Fruit fly (Drosophila melanogaster) whole organism, embryonic: ENCODE results near the gene Dlip1.

Experiments
- CG10274 ChIP-seq: fragments of 200-800 bp; sonication (Bioruptor generic); optimal IDR thresholded peaks from 3 replicates; lab custom pipeline; 2017; ENCODE audit warnings: missing biosample characterization, mild to moderate bottlenecking, missing genetic modification characterization
- CG1233 ChIP-seq: fragments of 200-800 bp; sonication (Bioruptor generic); optimal IDR thresholded peaks from 4 replicates; lab custom pipeline; 2018; ENCODE audit warnings: missing biosample characterization, mild to moderate bottlenecking, missing genetic modification characterization
- CG12744 ChIP-seq: fragments of 200-800 bp; sonication (Bioruptor generic); optimal IDR thresholded peaks from 2 replicates; lab custom pipeline; 2016; ENCODE audit warnings: missing biosample characterization, missing genetic modification characterization
- CG12942 ChIP-seq: fragments of 200-800 bp; sonication (Bioruptor generic); optimal IDR thresholded peaks from 3 replicates; lab custom pipeline; 2016; ENCODE audit warnings: missing biosample characterization, missing genetic modification characterization
- CG14965 ChIP-seq: fragments of 200-800 bp; sonication (Bioruptor generic); optimal IDR thresholded peaks from 2 replicates; lab custom pipeline; 2016; ENCODE audit warnings: missing biosample characterization, missing genetic modification characterization, borderline replicate concordance
- CG15601 ChIP-seq: fragments of 200-800 bp; sonication (Bioruptor generic); optimal IDR thresholded peaks from 3 replicates; lab custom pipeline; 2019; ENCODE audit warnings: missing biosample characterization, mild to moderate bottlenecking, missing genetic modification characterization, moderate library complexity
- CG16863 ChIP-seq: fragments of 200-800 bp; sonication (Bioruptor generic); optimal IDR thresholded peaks from 3 replicates; lab custom pipeline; 2016; ENCODE audit warnings: missing biosample characterization, missing genetic modification characterization
- CG17612 ChIP-seq: fragments of 200-800 bp; sonication (Bioruptor generic); IDR thresholded peaks from 2 replicates; pipeline ENCODE4 v1.3.6; 2022; ENCODE audit warnings: missing biosample characterization, missing genetic modification characterization
- CG2129 ChIP-seq: fragments of 200-800 bp; sonication (Bioruptor generic); IDR thresholded peaks from 2 replicates; pipeline ENCODE4 v1.3.6; 2022; ENCODE audit warnings: missing biosample characterization, missing genetic modification characterization; ENCODE audit not compliant: partially characterized antibody
- CG2712 ChIP-seq: fragments of 200-800 bp; optimal IDR thresholded peaks from 3 replicates; lab custom pipeline; 2019; ENCODE audit warnings: missing biosample characterization, mild to moderate bottlenecking, missing genetic modification characterization, moderate library complexity
- CG32772 ChIP-seq: fragments of 200-800 bp; sonication (Bioruptor generic); IDR thresholded peaks from 2 replicates; pipeline ENCODE4 v1.3.6; 2022; ENCODE audit warnings: missing biosample characterization, missing genetic modification characterization
- CG3995 ChIP-seq: fragments of 200-800 bp; sonication (Bioruptor generic); optimal IDR thresholded peaks from 3 replicates; lab custom pipeline; 2016; ENCODE audit warnings: missing biosample characterization, missing genetic modification characterization
- CG4328 ChIP-seq: fragments of 200-800 bp; sonication (Bioruptor generic); optimal IDR thresholded peaks from 3 replicates; lab custom pipeline; 2017; ENCODE audit warnings: missing biosample characterization, missing genetic modification reagents, missing genetic modification characterization
- CG43689 ChIP-seq: fragments of 200-800 bp; sonication (Bioruptor generic); IDR thresholded peaks from 2 replicates; pipeline ENCODE4 v1.3.6; 2022; ENCODE audit warnings: missing biosample characterization, missing genetic modification characterization
- CG5953 ChIP-seq: fragments of 200-800 bp; sonication (Bioruptor generic); IDR thresholded peaks from 2 replicates; pipeline ENCODE4 v1.3.6; 2022; ENCODE audit warnings: missing biosample characterization, missing genetic modification characterization
- CG7357 ChIP-seq: fragments of 200-800 bp; sonication (Bioruptor generic); IDR thresholded peaks from 3 replicates; pipeline ENCODE4 v1.3.6; 2022; ENCODE audit warnings: missing biosample characterization, missing genetic modification characterization
- CG8359 ChIP-seq: fragments of 200-800 bp; sonication (Bioruptor generic); optimal IDR thresholded peaks from 2 replicates; lab custom pipeline; 2017; ENCODE audit warnings: missing biosample characterization, mild to moderate bottlenecking, missing genetic modification characterization, borderline replicate concordance
- Dad ChIP-seq: fragments of 200-800 bp; sonication (Bioruptor generic); optimal IDR thresholded peaks from 3 replicates; lab custom pipeline; 2016; ENCODE audit warnings: missing biosample characterization, missing genetic modification characterization
- Dip2 ChIP-seq: fragments of 200-800 bp; sonication (Bioruptor generic); IDR thresholded peaks from 2 replicates; pipeline ENCODE4 v1.3.6; 2022; ENCODE audit warnings: missing biosample characterization, missing genetic modification characterization
- Gug ChIP-seq: fragments of 200-800 bp; sonication (Bioruptor generic); IDR thresholded peaks from 4 replicates; pipeline ENCODE4 v1.3.6; 2022; ENCODE audit warnings: missing biosample characterization, missing genetic modification characterization
- Hey ChIP-seq: fragments of 200-800 bp; sonication (Bioruptor generic); optimal IDR thresholded peaks from 3 replicates; lab custom pipeline; 2018; ENCODE audit warnings: missing biosample characterization, mild to moderate bottlenecking, missing genetic modification characterization
- Hmx ChIP-seq: fragments of 200-800 bp; sonication (Bioruptor generic); optimal IDR thresholded peaks from 2 replicates; lab custom pipeline; 2016; ENCODE audit warnings: missing biosample characterization, missing genetic modification characterization
- Hsf ChIP-seq: fragments of 200-800 bp; sonication (Bioruptor generic); optimal IDR thresholded peaks from 3 replicates; lab custom pipeline; 2016; ENCODE audit warnings: missing biosample characterization, missing genetic modification characterization
- Mad ChIP-seq: fragments of 200-800 bp; sonication (Bioruptor generic); optimal IDR thresholded peaks from 2 replicates; lab custom pipeline; 2016; ENCODE audit warnings: missing biosample characterization, missing genetic modification characterization
- Neu2 ChIP-seq: fragments of 200-800 bp; sonication (Bioruptor generic); optimal IDR thresholded peaks from 3 replicates; lab custom pipeline; 2016; ENCODE audit warnings: missing biosample characterization, missing genetic modification characterization, borderline replicate concordance
- Opbp ChIP-seq: fragments of 200-800 bp; sonication (Bioruptor generic); IDR thresholded peaks from 3 replicates; pipeline ENCODE4 v1.3.6; 2022; ENCODE audit warnings: missing biosample characterization, missing genetic modification characterization; ENCODE audit not compliant: partially characterized antibody
- Rfx ChIP-seq: fragments of 200-800 bp; sonication (Bioruptor generic); IDR thresholded peaks from 2 replicates; pipeline ENCODE4 v1.3.6; 2022; ENCODE audit warnings: missing biosample characterization, missing genetic modification characterization
- Six4 ChIP-seq: fragments of 200-800 bp; sonication (Bioruptor generic); optimal IDR thresholded peaks from 2 replicates; lab custom pipeline; 2016; ENCODE audit warnings: missing biosample characterization, missing genetic modification characterization
- Sox102F ChIP-seq: fragments of 200-800 bp; sonication (Bioruptor generic); optimal IDR thresholded peaks from 2 replicates; lab custom pipeline; 2018; ENCODE audit warnings: missing biosample characterization, mild to moderate bottlenecking, missing genetic modification characterization, moderate library complexity
- Usf ChIP-seq: fragments of 200-800 bp; sonication (Bioruptor generic); optimal IDR thresholded peaks from 2 replicates; lab custom pipeline; 2017; ENCODE audit warnings: missing genotype, missing biosample characterization, missing genetic modification characterization
- ac ChIP-seq: fragments of 200-800 bp; sonication (Bioruptor generic); optimal IDR thresholded peaks from 3 replicates; lab custom pipeline; 2017; ENCODE audit warnings: missing biosample characterization, mild to moderate bottlenecking, missing genetic modification characterization
- ap ChIP-seq: fragments of 200-800 bp; sonication (Bioruptor generic); IDR thresholded peaks from 2 replicates; pipeline ENCODE4 v1.3.6; 2022; ENCODE audit warnings: missing biosample characterization, missing genetic modification characterization
- ase ChIP-seq: fragments of 200-800 bp; sonication (Bioruptor generic); IDR thresholded peaks from 3 replicates; pipeline ENCODE4 v1.3.6; 2022; ENCODE audit warnings: missing biosample characterization, missing genetic modification characterization
- ash1 ChIP-seq: fragments of 200-800 bp; sonication (Bioruptor generic); optimal IDR thresholded peaks from 2 replicates; lab custom pipeline; 2018; ENCODE audit warnings: missing biosample characterization, mild to moderate bottlenecking, missing genetic modification characterization
- bcd ChIP-seq: fragments of 200-800 bp; sonication (Bioruptor generic); optimal IDR thresholded peaks from 2 replicates; lab custom pipeline; 2017; ENCODE audit warnings: missing biosample characterization, mild to moderate bottlenecking, missing genetic modification characterization
- chn ChIP-seq: fragments of 200-800 bp; sonication (Bioruptor generic); optimal IDR thresholded peaks from 2 replicates; lab custom pipeline; 2016; ENCODE audit warnings: missing biosample characterization, missing genetic modification characterization
- crc ChIP-seq: fragments of 200-800 bp; sonication (Bioruptor generic); optimal IDR thresholded peaks from 2 replicates; lab custom pipeline; 2016; ENCODE audit warnings: missing biosample characterization, missing genetic modification characterization
- disco-r ChIP-seq: fragments of 200-800 bp; sonication (Bioruptor generic); optimal IDR thresholded peaks from 2 replicates; lab custom pipeline; 2016; ENCODE audit warnings: missing biosample characterization, missing genetic modification characterization
- eve ChIP-seq, 2 experiments: fragments of >200 bp; optimal IDR thresholded peaks; 2 replicates each; lab custom pipeline; 2017; ENCODE audit warnings: missing biosample characterization in 2 of 2, missing genetic modification characterization in 2 of 2
- lilli ChIP-seq: fragments of 200-800 bp; sonication (Bioruptor generic); optimal IDR thresholded peaks from 3 replicates; lab custom pipeline; 2016; ENCODE audit warnings: missing biosample characterization, missing genetic modification characterization
- otp ChIP-seq: fragments of 200-800 bp; sonication (Bioruptor generic); IDR thresholded peaks from 3 replicates; pipeline ENCODE4, ENCODE4 v1.3.6; 2022; ENCODE audit warnings: missing biosample characterization, missing genetic modification characterization
- pita ChIP-seq: fragments of 200-800 bp; sonication (Bioruptor generic); optimal IDR thresholded peaks from 2 replicates; lab custom pipeline; 2017; ENCODE audit warnings: missing biosample characterization, mild to moderate bottlenecking, missing genetic modification characterization
- shn ChIP-seq: fragments of 200-800 bp; sonication (Bioruptor generic); optimal IDR thresholded peaks from 3 replicates; lab custom pipeline; 2016; ENCODE audit warnings: missing biosample characterization, missing genetic modification characterization
- sisA ChIP-seq: fragments of 200-800 bp; sonication (Bioruptor generic); IDR thresholded peaks from 2 replicates; pipeline ENCODE4 v1.3.6; 2022; ENCODE audit warnings: missing biosample characterization, missing genetic modification characterization
- slbo ChIP-seq: fragments of 200-800 bp; sonication (Bioruptor generic); IDR thresholded peaks from 2 replicates; pipeline ENCODE4 v1.3.6; 2022; ENCODE audit warnings: missing biosample characterization, missing genetic modification characterization
- tgo ChIP-seq: fragments of 200-800 bp; sonication (Bioruptor generic); IDR thresholded peaks from 3 replicates; pipeline ENCODE4 v1.3.6; 2022; ENCODE audit warnings: missing biosample characterization, missing genetic modification characterization
- tin ChIP-seq: fragments of 200-800 bp; sonication (Bioruptor generic); optimal IDR thresholded peaks from 3 replicates; lab custom pipeline; 2016; ENCODE audit warnings: missing biosample characterization, missing genetic modification characterization
- tio ChIP-seq: fragments of 200-800 bp; sonication (Bioruptor generic); optimal IDR thresholded peaks from 2 replicates; lab custom pipeline; 2017; ENCODE audit warnings: missing biosample characterization, missing genetic modification characterization, inconsistent platforms
- usp ChIP-seq: fragments of >200 bp; optimal IDR thresholded peaks from 2 replicates; lab custom pipeline; 2017; ENCODE audit warnings: missing biosample characterization, missing genetic modification characterization
- vnd ChIP-seq: fragments of 200-800 bp; sonication (Bioruptor generic); IDR thresholded peaks from 3 replicates; pipeline ENCODE4 v1.3.6; 2022; ENCODE audit warnings: missing biosample characterization, missing genetic modification characterization; ENCODE audit not compliant: partially characterized antibody

Gene Dlip1

dm6 chrX:9201866-9202681, 43.7 kb downstream of the Dlip1 start (continued):
- no peak for TF ChIP-seq CG2129
- TF ChIP-seq tio: no peak
- TF ChIP-seq Rfx: peak; percentile 98
- peak; percentile 65 for TF ChIP-seq CG32772 (GFP tag; lab: Robert Waterston, UW)
- TF ChIP-seq sisA (GFP tag; lab: Robert Waterston, UW): peak; percentile 61
- TF ChIP-seq CG14965 (GFP tag; lab: Kevin White, UChicago): no peak
- peak; percentile 94 for TF ChIP-seq Gug (GFP tag; lab: Robert Waterston, UW)
- no peak for TF ChIP-seq CG12744 (GFP tag; lab: Kevin White, UChicago)
- TF ChIP-seq vnd (GFP tag; lab: Robert Waterston, UW): no peak
- TF ChIP-seq CG17612: 0 out of 2 replicates have a peak, but pooled peaks have one; percentile 49
- TF ChIP-seq CG7357 (GFP tag; lab: Robert Waterston, UW): peak; percentile 69
- no peak for TF ChIP-seq shn
- no peak for TF ChIP-seq eve (GFP tag; optimal IDR thresholded peaks at IDR 0.05; lab: Kevin White, UChicago)
- peak; percentile 96 for TF ChIP-seq slbo
- no peak for TF ChIP-seq crc (GFP tag; lab: Kevin White, UChicago)
- TF ChIP-seq Mad (GFP tag; lab: Kevin White, UChicago): no peak
- TF ChIP-seq CG12942 (GFP tag; lab: Kevin White, UChicago): no peak
- TF ChIP-seq ac: no peak
- no peak for TF ChIP-seq CG16863
- TF ChIP-seq Hsf (GFP tag; lab: Kevin White, UChicago): peak; percentile 8
- TF ChIP-seq bcd (GFP tag; lab: Kevin White, UChicago): peak; percentile 84
- TF ChIP-seq Neu2: no peak
- no peak for TF ChIP-seq chn (GFP tag; lab: Kevin White, UChicago)
- TF ChIP-seq Six4 (GFP tag; lab: Kevin White, UChicago): no peak
- peak; percentile 23 for TF ChIP-seq lilli (GFP tag; lab: Kevin White, UChicago)
- no peak for TF ChIP-seq CG3995 (GFP tag; lab: Kevin White, UChicago)
- no peak for TF ChIP-seq Dip2
- peak; percentile 50 for TF ChIP-seq Sox102F (GFP tag; lab: Kevin White, UChicago)
- no peak for TF ChIP-seq pita (GFP tag; lab: Kevin White, UChicago)
- TF ChIP-seq Hey (tag; lab: Kevin White, UChicago): no peak
- no peak for TF ChIP-seq usp
- no peak for TF ChIP-seq disco-r
- TF ChIP-seq CG15601 (tag; lab: Kevin White, UChicago): peak; percentile 96
- no peak for TF ChIP-seq Hmx (GFP tag; lab: Kevin White, UChicago)
- peak; percentile 49 for TF ChIP-seq CG2712 (tag; lab: Kevin White, UChicago)
- TF ChIP-seq Usf: peak; percentile 76
- peak; percentile 78; the same call in 2 of the 3 replicates for TF ChIP-seq otp (GFP tag; lab: Robert Waterston, UW)
- peak; percentile 59; the same call in 1 of the 3 replicates for TF ChIP-seq ase (GFP tag; lab: Robert Waterston, UW)
- TF ChIP-seq tgo (GFP tag; lab: Robert Waterston, UW): peak; percentile 82; the same call in 2 of the 3 replicates
- TF ChIP-seq tin (GFP tag; lab: Kevin White, UChicago): peak; percentile 9
- TF ChIP-seq CG1233 (GFP tag; lab: Kevin White, UChicago): peak; percentile 58
- peak; percentile 67 for TF ChIP-seq CG10274 (GFP tag; lab: Kevin White, UChicago)
- no peak for TF ChIP-seq Opbp
- TF ChIP-seq ap (GFP tag; lab: Robert Waterston, UW): peak; percentile 46
- TF ChIP-seq CG43689 (GFP tag; lab: Robert Waterston, UW): peak; percentile 53; the same call in 1 of the 2 replicates
- TF ChIP-seq CG5953: no peak
- TF ChIP-seq CG8359 (GFP tag; lab: Kevin White, UChicago): no peak
- peak; percentile 43 for TF ChIP-seq CG4328 (GFP tag; lab: Kevin White, UChicago)
- no peak for TF ChIP-seq Dad (GFP tag; lab: Kevin White, UChicago)
- TF ChIP-seq ash1 (GFP tag; lab: Kevin White, UChicago): peak; percentile 81
